Worm (Caenorhabditis elegans) whole organism, late embryonic: Measurements from ENCODE around the gene puf-6.
"Not testable (repeated sequence)": the region's sequence is repeated elsewhere in the genome, so short reads cannot be mapped to it uniquely, and the experiment has no call there.

ENCODE experiments used
- C08G9.2 ChIP-seq: sonication (generic microtip); optimal IDR thresholded peaks from 2 replicates; lab custom pipeline; 2016; ENCODE audit warnings: mild to moderate bottlenecking, missing genetic modification characterization, moderate library complexity, missing compliant biosample characterization
- C38D4.7 ChIP-seq: fragments of 200-800 bp; sonication (Bioruptor generic); optimal IDR thresholded peaks from 2 replicates; lab custom pipeline; 2018; ENCODE audit warnings: mild to moderate bottlenecking, missing genetic modification characterization, moderate library complexity, missing compliant biosample characterization
- F13H6.1 ChIP-seq: sonication (generic microtip); optimal IDR thresholded peaks from 2 replicates; lab custom pipeline; 2016; ENCODE audit warnings: missing genetic modification characterization, missing compliant biosample characterization
- K02D7.2 ChIP-seq: sonication (generic microtip); optimal IDR thresholded peaks from 2 replicates; lab custom pipeline; 2017; ENCODE audit warnings: mild to moderate bottlenecking, missing genetic modification characterization, missing compliant biosample characterization
- K09A11.1 ChIP-seq: sonication (generic microtip); optimal IDR thresholded peaks from 2 replicates; lab custom pipeline; 2017; ENCODE audit warnings: antibody characterized with exemption, mild to moderate bottlenecking, missing genetic modification characterization, missing compliant biosample characterization; ENCODE audit not compliant: insufficient read depth
- T23F11.4 ChIP-seq: fragments of 200-800 bp; sonication (Bioruptor generic); optimal IDR thresholded peaks from 2 replicates; lab custom pipeline; 2018; ENCODE audit warnings: mild to moderate bottlenecking, missing genetic modification characterization, missing compliant biosample characterization
- Y22D7AL.16 ChIP-seq: sonication (generic microtip); optimal IDR thresholded peaks from 2 replicates; lab custom pipeline; 2016; ENCODE audit warnings: missing genetic modification characterization, missing compliant biosample characterization
- ama-1 ChIP-seq: fragments of 150-350 bp; optimal IDR thresholded peaks from 2 replicates; lab custom pipeline; 2014
- ceh-19 ChIP-seq: fragments of 200-800 bp; sonication (Bioruptor generic); optimal IDR thresholded peaks from 2 replicates; lab custom pipeline; 2018; ENCODE audit warnings: mild to moderate bottlenecking, missing genetic modification characterization, missing compliant biosample characterization
- ceh-2 ChIP-seq: sonication (generic microtip); optimal IDR thresholded peaks from 2 replicates; lab custom pipeline; 2016; ENCODE audit warnings: missing genotype, missing genetic modification characterization, missing compliant biosample characterization
- ceh-22 ChIP-seq: sonication (generic microtip); optimal IDR thresholded peaks from 2 replicates; lab custom pipeline; 2017; ENCODE audit warnings: missing biosample characterization, missing genetic modification characterization
- ceh-24 ChIP-seq: sonication (generic microtip); optimal IDR thresholded peaks from 2 replicates; lab custom pipeline; 2016; ENCODE audit warnings: mild to moderate bottlenecking, missing genetic modification characterization, missing compliant biosample characterization
- ceh-30 ChIP-seq: fragments of 150-350 bp; optimal IDR thresholded peaks from 2 replicates; lab custom pipeline; 2014; ENCODE audit warnings: missing biosample characterization, missing genetic modification characterization
- ceh-31 ChIP-seq: sonication (generic microtip); optimal IDR thresholded peaks from 2 replicates; lab custom pipeline; 2016; ENCODE audit warnings: missing genetic modification characterization, missing compliant biosample characterization
- ceh-45 ChIP-seq: fragments of 200-800 bp; sonication (Bioruptor generic); IDR thresholded peaks from 2 replicates; pipeline ENCODE4 v1.3.6; 2022; ENCODE audit warnings: missing genetic modification reagents, missing genetic modification characterization, missing compliant biosample characterization
- ceh-48 ChIP-seq: sonication (generic microtip); optimal IDR thresholded peaks from 2 replicates; lab custom pipeline; 2016; ENCODE audit warnings: missing genetic modification characterization, inconsistent platforms, missing compliant biosample characterization
- ceh-9 ChIP-seq: sonication (generic microtip); optimal IDR thresholded peaks from 2 replicates; lab custom pipeline; 2016; ENCODE audit warnings: mild to moderate bottlenecking, missing genetic modification characterization, inconsistent platforms, missing compliant biosample characterization
- dve-1 ChIP-seq: sonication (generic microtip); optimal IDR thresholded peaks from 2 replicates; lab custom pipeline; 2017; ENCODE audit warnings: antibody characterized with exemption, mild to moderate bottlenecking, missing genetic modification characterization, missing compliant biosample characterization
- elt-2 ChIP-seq: sonication (generic microtip); optimal IDR thresholded peaks from 2 replicates; lab custom pipeline; 2016; ENCODE audit warnings: missing genetic modification reagents, missing genetic modification characterization, missing compliant biosample characterization
- eyg-1 ChIP-seq: sonication (generic microtip); optimal IDR thresholded peaks from 2 replicates; lab custom pipeline; 2016; ENCODE audit warnings: missing genotype, missing genetic modification characterization, missing compliant biosample characterization
- fkh-6 ChIP-seq: sonication (generic microtip); optimal IDR thresholded peaks from 2 replicates; lab custom pipeline; 2016; ENCODE audit warnings: missing genetic modification characterization, missing compliant biosample characterization
- gmeb-2 ChIP-seq: sonication (generic microtip); optimal IDR thresholded peaks from 2 replicates; lab custom pipeline; 2016; ENCODE audit warnings: missing genetic modification characterization, inconsistent platforms, missing compliant biosample characterization
- hlh-30 ChIP-seq: sonication (generic microtip); optimal IDR thresholded peaks from 2 replicates; lab custom pipeline; 2017; ENCODE audit warnings: antibody characterized with exemption, missing genetic modification characterization, missing compliant biosample characterization; ENCODE audit not compliant: insufficient read depth
- hlh-8 ChIP-seq: sonication (generic microtip); optimal IDR thresholded peaks from 2 replicates; lab custom pipeline; 2016; ENCODE audit warnings: missing genotype, missing genetic modification characterization, missing compliant biosample characterization
- lim-6 ChIP-seq: sonication (generic microtip); optimal IDR thresholded peaks from 2 replicates; lab custom pipeline; 2016; ENCODE audit warnings: missing genetic modification characterization, missing compliant biosample characterization
- nfya-1 ChIP-seq: sonication (generic microtip); optimal IDR thresholded peaks from 2 replicates; lab custom pipeline; 2017; ENCODE audit warnings: missing genetic modification characterization, mild to moderate bottlenecking, missing compliant biosample characterization, antibody characterized with exemption, moderate library complexity
- nhr-232 ChIP-seq: sonication (generic microtip); optimal IDR thresholded peaks from 2 replicates; lab custom pipeline; 2016; ENCODE audit warnings: missing genetic modification characterization, missing compliant biosample characterization
- odd-2 ChIP-seq: sonication (generic microtip); optimal IDR thresholded peaks from 2 replicates; lab custom pipeline; 2017; ENCODE audit warnings: antibody characterized with exemption, mild to moderate bottlenecking, missing genetic modification characterization, missing compliant biosample characterization
- pha-4 ChIP-seq: fragments of 150-350 bp; optimal IDR thresholded peaks from 2 replicates; lab custom pipeline; 2018; ENCODE audit warnings: missing biosample characterization, missing genetic modification reagents, missing genetic modification characterization
- pros-1 ChIP-seq: fragments of 150-350 bp; optimal IDR thresholded peaks from 2 replicates; lab custom pipeline; 2014; ENCODE audit warnings: missing biosample characterization, missing genetic modification reagents, missing genetic modification characterization
- rnt-1 ChIP-seq: sonication (generic microtip); optimal IDR thresholded peaks from 2 replicates; lab custom pipeline; 2016; ENCODE audit warnings: missing genetic modification characterization, missing compliant biosample characterization
- sdc-2 ChIP-seq: sonication (generic microtip); optimal IDR thresholded peaks from 2 replicates; lab custom pipeline; 2016; ENCODE audit warnings: missing genotype, missing genetic modification characterization, missing compliant biosample characterization
- sox-2 ChIP-seq: fragments of 200-800 bp; sonication (Bioruptor generic); IDR thresholded peaks from 2 replicates; pipeline ENCODE4 v1.3.6; 2022; ENCODE audit warnings: missing genetic modification reagents, missing genetic modification characterization, missing compliant biosample characterization
- syd-9 ChIP-seq: sonication (generic microtip); optimal IDR thresholded peaks from 2 replicates; lab custom pipeline; 2016; ENCODE audit warnings: mild to moderate bottlenecking, missing genetic modification characterization, moderate library complexity, missing compliant biosample characterization
- tbx-2 ChIP-seq: sonication (generic microtip); optimal IDR thresholded peaks from 2 replicates; lab custom pipeline; 2016; ENCODE audit warnings: missing genetic modification characterization, missing compliant biosample characterization
- unc-3 ChIP-seq, 2 experiments: fragments of 200-800 bp in 1 of 2; sonication (Bioruptor generic) in 1 of 2; sonication (generic microtip) in 1 of 2; conservative IDR thresholded peaks in 1 of 2; optimal IDR thresholded peaks in 1 of 2; 2 replicates each; pipeline versions ENCODE4 v1.3.6 to Lab custom; 2016 to 2022; ENCODE audit warnings: missing compliant biosample characterization in 2 of 2, missing genetic modification characterization in 2 of 2, missing genetic modification reagents in 1 of 2
- unc-42 ChIP-seq: sonication (generic microtip); optimal IDR thresholded peaks from 2 replicates; lab custom pipeline; 2016; ENCODE audit warnings: missing genotype, missing genetic modification characterization, missing compliant biosample characterization
- zip-5 ChIP-seq: sonication (generic microtip); optimal IDR thresholded peaks from 2 replicates; lab custom pipeline; 2016; ENCODE audit warnings: missing genetic modification characterization, missing compliant biosample characterization
- ztf-16 ChIP-seq: sonication (generic microtip); optimal IDR thresholded peaks from 2 replicates; lab custom pipeline; 2017; ENCODE audit warnings: missing genetic modification characterization, missing compliant biosample characterization

The puf-6 gene

ce11 chrII:13083752-13084214, 40.5 kb upstream of the puf-6 start, which contains the start of the genes Y81G3A.1 and gcn-2:
Gene Y81G3A.1 (minus strand): TSS chrII:13083926.
Gene gcn-2 (plus strand): TSS chrII:13084164.
- no peak for TF ChIP-seq nhr-232 (tag; lab: Kevin White, UChicago)
- TF ChIP-seq ceh-19 (GFP tag; lab: Kevin White, UChicago): no peak
- peak; percentile 17 for TF ChIP-seq nfya-1 (tag; lab: Kevin White, UChicago)
- no peak for TF ChIP-seq sdc-2 (tag; lab: Kevin White, UChicago)
- TF ChIP-seq T23F11.4 (GFP tag; lab: Kevin White, UChicago): no peak
- peak; percentile 13 for TF ChIP-seq unc-42 (tag; lab: Kevin White, UChicago)
- TF ChIP-seq pha-4 (tag; lab: Kevin White, UChicago): no peak
- TF ChIP-seq K02D7.2 (tag; lab: Kevin White, UChicago): no peak
- no peak for TF ChIP-seq dve-1 (tag; lab: Kevin White, UChicago)

ce11 chrII:13082403-13082802, 39.2 kb upstream of the puf-6 start, which contains the start of gene Y81G3A.6:
Gene Y81G3A.6 (minus strand): TSS chrII:13082503.
- TF ChIP-seq gmeb-2; ceh-2; rnt-1 (tag; lab: Kevin White, UChicago): not testable (repeated sequence)

- TF ChIP-seq fkh-6, syd-9, F13H6.1 (tag; lab: Kevin White, UChicago): not testable (repeated sequence)
Observed at ce11 chrII:13080607-13081006, 37.4 kb upstream of the puf-6 start, which contains the start of gene Y81G3A.2. Gene Y81G3A.2 (plus strand): TSS chrII:13080907.

ce11 chrII:13078848-13079428, 35.7 kb upstream of the puf-6 start, which contains the start of gene F42G4.6:
Gene F42G4.6 (plus strand): TSS chrII:13079378.
- no peak for TF ChIP-seq eyg-1
- no peak for TF ChIP-seq ceh-2
- no peak for TF ChIP-seq gmeb-2
- TF ChIP-seq ceh-45 (GFP tag; lab: Robert Waterston, UW): no peak
- no peak for TF ChIP-seq zip-5
- TF ChIP-seq rnt-1 (tag; lab: Kevin White, UChicago): no peak
- TF ChIP-seq C38D4.7 (GFP tag; lab: Kevin White, UChicago): no peak
- TF ChIP-seq tbx-2: no peak
- no peak for TF ChIP-seq sox-2
- TF ChIP-seq elt-2 (tag; lab: Kevin White, UChicago): no peak
- TF ChIP-seq pha-4 (tag; lab: Kevin White, UChicago): no peak
- no peak for TF ChIP-seq odd-2
- TF ChIP-seq ztf-16 (tag; lab: Kevin White, UChicago): no peak
- no peak for TF ChIP-seq Y22D7AL.16 (tag; lab: Kevin White, UChicago)
- no peak for TF ChIP-seq K09A11.1 (tag; lab: Kevin White, UChicago)
- TF ChIP-seq ceh-22: no peak
- TF ChIP-seq hlh-8 (tag; lab: Kevin White, UChicago): no peak
- no peak for TF ChIP-seq unc-42 (tag; lab: Kevin White, UChicago)
- no peak for TF ChIP-seq unc-3 (GFP tag; conservative IDR thresholded peaks at IDR 0.05; lab: Robert Waterston, UW)
- TF ChIP-seq unc-3 (tag; optimal IDR thresholded peaks at IDR 0.05; lab: Kevin White, UChicago): no peak
- TF ChIP-seq ceh-9: no peak

- no peak for TF ChIP-seq fkh-6 (tag; lab: Kevin White, UChicago)
- no peak for TF ChIP-seq ama-1 (lab: Kevin White, UChicago)
- no peak for TF ChIP-seq ceh-24 (tag; lab: Kevin White, UChicago)
- no peak for TF ChIP-seq ceh-31 (tag; lab: Kevin White, UChicago)
- TF ChIP-seq ztf-16 (tag; lab: Kevin White, UChicago): no peak
- no peak for TF ChIP-seq ceh-45 (GFP tag; lab: Robert Waterston, UW)
- TF ChIP-seq odd-2: no peak
- TF ChIP-seq tbx-2: no peak
- TF ChIP-seq lim-6 (tag; lab: Kevin White, UChicago): no peak
- TF ChIP-seq hlh-30: no peak
- no peak for TF ChIP-seq ceh-30 (tag; lab: Kevin White, UChicago)
- TF ChIP-seq ceh-48 (tag; lab: Kevin White, UChicago): no peak
- no peak for TF ChIP-seq F13H6.1 (tag; lab: Kevin White, UChicago)
- no peak for TF ChIP-seq nfya-1 (tag; lab: Kevin White, UChicago)
- no peak for TF ChIP-seq C08G9.2 (tag; lab: Kevin White, UChicago)
- no peak for TF ChIP-seq pros-1
- TF ChIP-seq, all 69 proteins: peak for 0
Observed at ce11 chrII:13077746-13078145, 34.5 kb upstream of the puf-6 start.
